Worm (Caenorhabditis elegans): ENCODE data around the gene cyc-2.1.
"Not testable (repeated sequence)": the region's sequence is repeated elsewhere in the genome, so short reads cannot be mapped to it uniquely, and the experiment has no call there.

ce11 chrIV:4762990-4763545 is 14.3 kb upstream of the cyc-2.1 start:
- TF ChIP-seq bed-3 (GFP tag; optimal IDR thresholded peaks at IDR 0.05); ceh-39 (tag; optimal IDR thresholded peaks at IDR 0.05); snpc-4 (tag; optimal IDR thresholded peaks at IDR 0.05); nhr-76 (tag; optimal IDR thresholded peaks at IDR 0.05); unc-39 (tag; optimal IDR thresholded peaks at IDR 0.05); nhr-237 (tag; optimal IDR thresholded peaks at IDR 0.05); zip-8 (tag; optimal IDR thresholded peaks at IDR 0.05): not testable (repeated sequence)
- peak; percentile 4 for TF ChIP-seq lsy-2 (tag; optimal IDR thresholded peaks at IDR 0.05)

Data from whole organism, mixed stage, embryonic.